Worm (Caenorhabditis elegans): ENCODE results near the gene Y38C1AA.6.
A peak's percentile ranks its signal among the peaks of the same experiment; 100 is the strongest.

The Y38C1AA.6 gene

ce11 chrIV:143807-144371 lies 18.7 kb upstream of the Y38C1AA.6 start (continued):
- TF ChIP-seq hif-1 (tag; optimal IDR thresholded peaks at IDR 0.05), result peak in 1 of 2 experiments; percentile 75
- TF ChIP-seq dpl-1 (GFP tag; optimal IDR thresholded peaks at IDR 0.05), result no peak
- peak; percentile 79 for TF ChIP-seq D1046.2 (GFP tag; IDR thresholded peaks at IDR 0.05)
- 0 out of 2 replicates have a peak, but pooled peaks have one; percentile 53 for TF ChIP-seq ceh-44 (GFP tag; IDR thresholded peaks at IDR 0.05)
- 0 out of 2 replicates have a peak, but pooled peaks have one; percentile 51 for TF ChIP-seq dmd-9 (GFP tag; IDR thresholded peaks at IDR 0.05)
- no peak for TF ChIP-seq nhr-111 (GFP tag; optimal IDR thresholded peaks at IDR 0.05)
- no peak for TF ChIP-seq F49E8.2 (tag; optimal IDR thresholded peaks at IDR 0.05; ENCODE audit: borderline replicate concordance)
- no peak for TF ChIP-seq nhr-102 (tag; optimal IDR thresholded peaks at IDR 0.05)
- no peak for TF ChIP-seq ZK546.5 (tag; optimal IDR thresholded peaks at IDR 0.05)
- peak; percentile 43 for TF ChIP-seq zfp-2 (tag; optimal IDR thresholded peaks at IDR 0.05)
- TF ChIP-seq daf-12 (tag; optimal IDR thresholded peaks at IDR 0.05), result no peak
- peak; percentile 64 for TF ChIP-seq lir-3 (tag; optimal IDR thresholded peaks at IDR 0.05)
- TF ChIP-seq nhr-11 (tag; optimal IDR thresholded peaks at IDR 0.05), result peak; percentile 62
- peak; percentile 74; the same call in 1 of the 2 replicates for TF ChIP-seq F26F4.8 (GFP tag; conservative IDR thresholded peaks at IDR 0.05)
- TF ChIP-seq Y48G9A.11 (GFP tag; IDR thresholded peaks at IDR 0.05), result peak; percentile 56
- TF ChIP-seq vab-7 (GFP tag; IDR thresholded peaks at IDR 0.05), result peak; percentile 90
- TF ChIP-seq duxl-1 (tag; optimal IDR thresholded peaks at IDR 0.05; ENCODE audit: poor library complexity), result peak; percentile 58
- peak; percentile 51; the same call in 1 of the 2 replicates for TF ChIP-seq daf-19 (GFP tag; conservative IDR thresholded peaks at IDR 0.05)
- TF ChIP-seq madf-9 (GFP tag; conservative IDR thresholded peaks at IDR 0.05), result peak; percentile 83
- peak; percentile 75 for TF ChIP-seq lin-38 (GFP tag; IDR thresholded peaks at IDR 0.05)
- peak; percentile 64 for TF ChIP-seq hlh-11 (tag; optimal IDR thresholded peaks at IDR 0.05)
- peak; percentile 71 for TF ChIP-seq ceh-20 (GFP tag; IDR thresholded peaks at IDR 0.05)
- TF ChIP-seq jun-1 (tag; optimal IDR thresholded peaks at IDR 0.05), result no peak
- TF ChIP-seq pqm-1 (tag; optimal IDR thresholded peaks at IDR 0.05), result no peak
- TF ChIP-seq F44E2.7 (GFP tag; IDR thresholded peaks at IDR 0.05), result 0 out of 2 replicates have a peak, but pooled peaks have one; percentile 67
- TF ChIP-seq Y5F2A.4 (GFP tag; optimal IDR thresholded peaks at IDR 0.05), result peak; percentile 22
- TF ChIP-seq pha-4 (GFP tag; IDR thresholded peaks at IDR 0.05), result peak; percentile 89
- TF ChIP-seq pha-4 (tag; optimal IDR thresholded peaks at IDR 0.05), result no peak
- TF ChIP-seq T20F7.1 (GFP tag; optimal IDR thresholded peaks at IDR 0.05), result no peak
- peak; percentile 40 for TF ChIP-seq F10B5.3 (tag; optimal IDR thresholded peaks at IDR 0.05)
- TF ChIP-seq aly-2 (tag; optimal IDR thresholded peaks at IDR 0.05), result no peak
- peak; percentile 40 for TF ChIP-seq gei-8 (GFP tag; optimal IDR thresholded peaks at IDR 0.05)
- TF ChIP-seq madf-5 (GFP tag; IDR thresholded peaks at IDR 0.05), result peak in 1 of 2 experiments; percentile 81; a peak in 1 of 4 replicates
- no peak for TF ChIP-seq ceh-62 (tag; optimal IDR thresholded peaks at IDR 0.05)
- no peak for TF ChIP-seq tag-97 (GFP tag; IDR thresholded peaks at IDR 0.05)
- no peak; the same call in 1 of the 2 replicates for TF ChIP-seq zfp-3 (GFP tag; conservative IDR thresholded peaks at IDR 0.05)
- peak; percentile 92 for TF ChIP-seq egl-43 (GFP tag; IDR thresholded peaks at IDR 0.05)
- TF ChIP-seq unc-39 (tag; optimal IDR thresholded peaks at IDR 0.05), result no peak
- peak; percentile 57; the same call in 1 of the 2 replicates for TF ChIP-seq T26A8.4 (GFP tag; IDR thresholded peaks at IDR 0.05)
- peak; percentile 63 to 97 for TF ChIP-seq mdl-1 (tag; optimal IDR thresholded peaks at IDR 0.05)
- TF ChIP-seq php-3 (GFP tag; IDR thresholded peaks at IDR 0.05), result peak; percentile 64
- TF ChIP-seq fkh-10 (GFP tag; optimal IDR thresholded peaks at IDR 0.05), result peak; percentile 37
- peak; percentile 57 for TF ChIP-seq set-16 (GFP tag; IDR thresholded peaks at IDR 0.05)
- TF ChIP-seq spr-1 (tag; optimal IDR thresholded peaks at IDR 0.05), result peak; percentile 43
- peak; percentile 56; the same call in 1 of the 2 replicates for TF ChIP-seq nhr-41 (GFP tag; IDR thresholded peaks at IDR 0.05)
- peak; percentile 70; the same call in 1 of the 2 replicates for TF ChIP-seq Y75B8A.6 (GFP tag; IDR thresholded peaks at IDR 0.05)
- peak; percentile 68; the same call in 1 of the 2 replicates for TF ChIP-seq lin-1 (GFP tag; IDR thresholded peaks at IDR 0.05)
- peak; percentile 73 for TF ChIP-seq mep-1 (tag; optimal IDR thresholded peaks at IDR 0.05)
- peak; percentile 66 for TF ChIP-seq spr-3 (GFP tag; optimal IDR thresholded peaks at IDR 0.05)
- TF ChIP-seq hmg-1.1 (GFP tag; IDR thresholded peaks at IDR 0.05), result peak; percentile 95
